Fruit fly (Drosophila melanogaster) whole organism, adult: ENCODE measurements around the gene OdsH.

Source experiments
- CG11617 ChIP-seq: fragments of 200-800 bp; sonication (Bioruptor generic); optimal IDR thresholded peaks from 2 replicates; lab custom pipeline; 2017; ENCODE audit warnings: mild to moderate bottlenecking, missing biosample characterization, missing genetic modification reagents, missing genetic modification characterization
- CG14711 ChIP-seq: fragments of 200-800 bp; sonication (Bioruptor generic); optimal IDR thresholded peaks from 2 replicates; lab custom pipeline; 2018; ENCODE audit warnings: missing biosample characterization, mild to moderate bottlenecking, missing genetic modification characterization, moderate library complexity
- CG1620 ChIP-seq: fragments of 200-800 bp; sonication (Bioruptor generic); optimal IDR thresholded peaks from 2 replicates; lab custom pipeline; 2016; ENCODE audit warnings: missing biosample characterization, missing genetic modification characterization
- Clk ChIP-seq: fragments of 200-800 bp; sonication (Bioruptor generic); optimal IDR thresholded peaks from 2 replicates; lab custom pipeline; 2017; ENCODE audit warnings: missing biosample characterization, missing genetic modification characterization
- toe ChIP-seq: fragments of 200-800 bp; sonication (Bioruptor generic); optimal IDR thresholded peaks from 2 replicates; lab custom pipeline; 2016; ENCODE audit warnings: missing biosample characterization, missing genetic modification characterization

DNA sequence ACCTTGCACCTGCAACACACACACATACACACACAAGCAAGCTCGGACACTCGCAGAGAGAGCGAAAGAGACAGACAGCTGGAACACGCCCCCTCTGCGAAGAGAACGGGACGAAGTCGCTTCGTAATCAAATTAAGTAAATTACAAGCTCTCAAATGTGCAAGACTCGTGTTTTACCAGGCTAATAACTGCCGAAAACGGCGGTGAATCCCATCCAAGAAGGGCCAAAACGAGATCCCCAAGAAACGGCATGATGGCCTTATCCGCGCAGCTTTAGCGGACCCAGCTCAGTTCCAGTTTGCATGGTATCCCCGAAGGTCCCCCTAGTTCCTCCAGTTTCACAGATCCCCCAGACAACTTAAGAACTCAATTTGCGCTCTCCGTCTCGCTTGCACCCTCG, 13.2 kb downstream of the OdsH start:
- no peak for TF ChIP-seq Clk (GFP tag; lab: Kevin White, UChicago)
- TF ChIP-seq CG1620 (GFP tag; lab: Kevin White, UChicago): no peak
- no peak for TF ChIP-seq CG14711 (tag; lab: Kevin White, UChicago)
- TF ChIP-seq CG11617: no peak
- TF ChIP-seq toe (GFP tag; lab: Kevin White, UChicago): no peak
